Fruit fly (Drosophila melanogaster) whole organism, embryonic: ENCODE measurements around the gene Epp.
A peak's percentile ranks its signal among the peaks of the same experiment; 100 is the strongest.

Source experiments
- CG11093 ChIP-seq: fragments of 200-800 bp; sonication (Bioruptor generic); IDR thresholded peaks from 3 replicates; pipeline ENCODE4 v1.3.6; 2022; ENCODE audit warnings: missing biosample characterization, missing genetic modification characterization
- CG12659 ChIP-seq: fragments of 200-800 bp; sonication (Bioruptor generic); optimal IDR thresholded peaks from 3 replicates; lab custom pipeline; 2017; ENCODE audit warnings: mild to moderate bottlenecking, missing biosample characterization, missing genetic modification reagents, missing genetic modification characterization
- CG14965 ChIP-seq: fragments of 200-800 bp; sonication (Bioruptor generic); optimal IDR thresholded peaks from 2 replicates; lab custom pipeline; 2016; ENCODE audit warnings: missing biosample characterization, missing genetic modification characterization, borderline replicate concordance
- CG15269 ChIP-seq: fragments of 200-800 bp; sonication (Bioruptor generic); optimal IDR thresholded peaks from 2 replicates; lab custom pipeline; 2018; ENCODE audit warnings: missing biosample characterization, mild to moderate bottlenecking, missing genetic modification characterization, moderate library complexity
- CG15514 ChIP-seq: fragments of 200-800 bp; sonication (Bioruptor generic); optimal IDR thresholded peaks from 3 replicates; lab custom pipeline; 2017; ENCODE audit warnings: missing biosample characterization, missing genetic modification characterization, mild to moderate bottlenecking, moderate library complexity, missing genetic modification reagents
- CG15696 ChIP-seq: fragments of 200-800 bp; sonication (Bioruptor generic); optimal IDR thresholded peaks from 2 replicates; lab custom pipeline; 2019; ENCODE audit warnings: missing biosample characterization, mild to moderate bottlenecking, missing genetic modification characterization, moderate library complexity
- CG16863 ChIP-seq: fragments of 200-800 bp; sonication (Bioruptor generic); optimal IDR thresholded peaks from 3 replicates; lab custom pipeline; 2016; ENCODE audit warnings: missing biosample characterization, missing genetic modification characterization
- CG17186 ChIP-seq: fragments of 200-800 bp; sonication (Bioruptor generic); optimal IDR thresholded peaks from 3 replicates; lab custom pipeline; 2017; ENCODE audit warnings: missing biosample characterization, missing genetic modification reagents, missing genetic modification characterization
- CG2120 ChIP-seq: fragments of 200-800 bp; sonication (Bioruptor generic); optimal IDR thresholded peaks from 3 replicates; lab custom pipeline; 2016; ENCODE audit warnings: missing biosample characterization, missing genetic modification characterization
- CG2199 ChIP-seq: fragments of 200-800 bp; sonication (Bioruptor generic); IDR thresholded peaks from 3 replicates; pipeline ENCODE4 v1.3.6; 2022; ENCODE audit warnings: missing biosample characterization, missing genetic modification characterization
- CG2712 ChIP-seq: fragments of 200-800 bp; optimal IDR thresholded peaks from 3 replicates; lab custom pipeline; 2019; ENCODE audit warnings: missing biosample characterization, mild to moderate bottlenecking, missing genetic modification characterization, moderate library complexity
- CG2875 ChIP-seq: fragments of 200-800 bp; sonication (Bioruptor generic); optimal IDR thresholded peaks from 2 replicates; lab custom pipeline; 2017; ENCODE audit warnings: missing biosample characterization, mild to moderate bottlenecking, missing genetic modification characterization, missing genetic modification reagents
- CG31441 ChIP-seq: fragments of 200-800 bp; sonication (Bioruptor generic); IDR thresholded peaks from 2 replicates; pipeline ENCODE4 v1.3.6; 2022; ENCODE audit warnings: missing biosample characterization, missing genetic modification characterization
- CG34376 ChIP-seq: fragments of 200-800 bp; sonication (Bioruptor generic); optimal IDR thresholded peaks from 2 replicates; lab custom pipeline; 2018; ENCODE audit warnings: missing biosample characterization, mild to moderate bottlenecking, missing genetic modification characterization
- CG34422 ChIP-seq: fragments of 200-800 bp; sonication (Bioruptor generic); IDR thresholded peaks from 3 replicates; pipeline ENCODE4 v1.3.6; 2022; ENCODE audit warnings: missing biosample characterization, missing genetic modification characterization
- CG42726 ChIP-seq: fragments of 200-800 bp; sonication (Bioruptor generic); IDR thresholded peaks from 2 replicates; pipeline ENCODE4 v1.3.6; 2022; ENCODE audit warnings: missing biosample characterization, missing genetic modification characterization; ENCODE audit not compliant: partially characterized antibody
- CoRest ChIP-seq: fragments of 200-800 bp; sonication (Bioruptor generic); optimal IDR thresholded peaks from 3 replicates; lab custom pipeline; 2018; ENCODE audit warnings: missing biosample characterization, mild to moderate bottlenecking, missing genetic modification characterization, moderate library complexity
- D ChIP-seq, 2 experiments: fragments of 200-800 bp in 1 of 2; fragments of >200 bp in 1 of 2; sonication (Bioruptor generic) in 1 of 2; optimal IDR thresholded peaks; 2 replicates in 1 of 2; 3 replicates in 1 of 2; lab custom pipeline; 2017; ENCODE audit warnings: mild to moderate bottlenecking in 1 of 2, missing biosample characterization in 1 of 2, missing genetic modification characterization in 1 of 2, missing genetic modification reagents in 1 of 2
- Dfd ChIP-seq, 2 experiments: fragments of >200 bp; optimal IDR thresholded peaks; 2 replicates each; lab custom pipeline; 2017; ENCODE audit warnings: missing biosample characterization in 2 of 2, missing genetic modification characterization in 2 of 2
- E2f2 ChIP-seq: fragments of 200-800 bp; sonication (Bioruptor generic); IDR thresholded peaks from 2 replicates; pipeline ENCODE4 v1.3.6; 2022; ENCODE audit warnings: missing biosample characterization, missing genetic modification characterization
- Ets65A ChIP-seq: fragments of 200-800 bp; sonication (Bioruptor generic); peaks from one replicate; lab custom pipeline; 2016; ENCODE audit warnings: missing biosample characterization, missing genetic modification characterization
- Ets97D ChIP-seq: fragments of 200-800 bp; sonication (Bioruptor generic); optimal IDR thresholded peaks from 3 replicates; lab custom pipeline; 2016; ENCODE audit warnings: missing biosample characterization, missing genetic modification characterization
- HHEX ChIP-seq: fragments of 200-800 bp; sonication (Bioruptor generic); optimal IDR thresholded peaks from 3 replicates; lab custom pipeline; 2017; ENCODE audit warnings: missing biosample characterization, mild to moderate bottlenecking, missing genetic modification characterization, missing genetic modification reagents
- Hr39 ChIP-seq: fragments of >200 bp; optimal IDR thresholded peaks from 2 replicates; lab custom pipeline; 2017
- Med ChIP-seq: fragments of 200-800 bp; sonication (Bioruptor generic); peaks from one replicate; lab custom pipeline; 2016; ENCODE audit warnings: missing biosample characterization, missing genetic modification characterization, mild to moderate bottlenecking, inconsistent platforms, moderate library complexity
- NC2β ChIP-seq: fragments of 200-800 bp; sonication (Bioruptor generic); optimal IDR thresholded peaks from 2 replicates; lab custom pipeline; 2016; ENCODE audit warnings: missing biosample characterization, missing genetic modification characterization
- Nf-YC ChIP-seq: fragments of 200-800 bp; optimal IDR thresholded peaks from 3 replicates; lab custom pipeline; 2019; ENCODE audit warnings: missing biosample characterization, mild to moderate bottlenecking, missing genetic modification characterization, moderate library complexity
- Oli ChIP-seq: fragments of 200-800 bp; sonication (Bioruptor generic); optimal IDR thresholded peaks from 2 replicates; lab custom pipeline; 2018; ENCODE audit warnings: missing biosample characterization, mild to moderate bottlenecking, missing genetic modification characterization, moderate library complexity
- Sry-β ChIP-seq: fragments of 200-800 bp; sonication (Bioruptor generic); optimal IDR thresholded peaks from 2 replicates; lab custom pipeline; 2018; ENCODE audit warnings: missing biosample characterization, mild to moderate bottlenecking, missing genetic modification characterization, moderate library complexity
- amos ChIP-seq: fragments of 200-800 bp; sonication (Bioruptor generic); IDR thresholded peaks from 2 replicates; pipeline ENCODE4 v1.3.6; 2022; ENCODE audit warnings: missing biosample characterization, missing genetic modification characterization; ENCODE audit not compliant: partially characterized antibody
- ap ChIP-seq: fragments of 200-800 bp; sonication (Bioruptor generic); IDR thresholded peaks from 2 replicates; pipeline ENCODE4 v1.3.6; 2022; ENCODE audit warnings: missing biosample characterization, missing genetic modification characterization
- ara ChIP-seq: fragments of 200-800 bp; sonication (Bioruptor generic); IDR thresholded peaks from 2 replicates; pipeline ENCODE4 v1.3.6; 2022; ENCODE audit warnings: missing biosample characterization, missing genetic modification characterization
- crp ChIP-seq, 2 experiments: fragments of 200-800 bp; sonication (Bioruptor generic); optimal IDR thresholded peaks; 2 replicates in 1 of 2; 3 replicates in 1 of 2; lab custom pipeline; 2017; ENCODE audit warnings: missing biosample characterization in 2 of 2, missing genetic modification characterization in 2 of 2, mild to moderate bottlenecking in 1 of 2, moderate library complexity in 1 of 2
- gem ChIP-seq: fragments of 200-800 bp; sonication (Bioruptor generic); optimal IDR thresholded peaks from 2 replicates; lab custom pipeline; 2019; ENCODE audit warnings: missing biosample characterization, mild to moderate bottlenecking, missing genetic modification characterization, moderate library complexity
- kni ChIP-seq: fragments of 200-800 bp; sonication (Bioruptor generic); optimal IDR thresholded peaks from 3 replicates; lab custom pipeline; 2017; ENCODE audit warnings: mild to moderate bottlenecking, missing biosample characterization, missing genetic modification reagents, missing genetic modification characterization
- lilli ChIP-seq: fragments of 200-800 bp; sonication (Bioruptor generic); optimal IDR thresholded peaks from 3 replicates; lab custom pipeline; 2016; ENCODE audit warnings: missing biosample characterization, missing genetic modification characterization
- lola ChIP-seq, 3 experiments: fragments of >200 bp in 2 of 3; fragments of 200-800 bp in 1 of 3; sonication (Bioruptor generic) in 1 of 3; optimal IDR thresholded peaks; 2 replicates each; lab custom pipeline; 2017 to 2019; ENCODE audit warnings: missing biosample characterization in 3 of 3, missing genetic modification characterization in 3 of 3, mild to moderate bottlenecking in 1 of 3, moderate library complexity in 1 of 3
- pfk ChIP-seq: fragments of 200-800 bp; sonication (Bioruptor generic); optimal IDR thresholded peaks from 2 replicates; lab custom pipeline; 2018; ENCODE audit warnings: missing biosample characterization, mild to moderate bottlenecking, missing genetic modification characterization, moderate library complexity
- pho ChIP-seq: fragments of 200-800 bp; sonication (Bioruptor generic); optimal IDR thresholded peaks from 2 replicates; lab custom pipeline; 2016; ENCODE audit warnings: missing biosample characterization, missing genetic modification characterization
- pzg ChIP-seq: fragments of 200-800 bp; sonication (Bioruptor generic); optimal IDR thresholded peaks from 3 replicates; lab custom pipeline; 2018; ENCODE audit warnings: missing biosample characterization, mild to moderate bottlenecking, missing genetic modification characterization, moderate library complexity
- run ChIP-seq: fragments of 200-800 bp; sonication (Bioruptor generic); optimal IDR thresholded peaks from 3 replicates; lab custom pipeline; 2018; ENCODE audit warnings: missing biosample characterization, mild to moderate bottlenecking, missing genetic modification characterization
- sd ChIP-seq: fragments of 200-800 bp; sonication (Bioruptor generic); optimal IDR thresholded peaks from 3 replicates; lab custom pipeline; 2018; ENCODE audit warnings: missing biosample characterization, mild to moderate bottlenecking, missing genetic modification characterization, moderate library complexity
- slp2 ChIP-seq: fragments of 200-800 bp; sonication (Bioruptor generic); optimal IDR thresholded peaks from 2 replicates; lab custom pipeline; 2016; ENCODE audit warnings: missing biosample characterization, missing genetic modification characterization
- sob ChIP-seq: fragments of 200-800 bp; sonication (Bioruptor generic); IDR thresholded peaks from 2 replicates; pipeline ENCODE4 v1.3.6; 2022; ENCODE audit warnings: missing biosample characterization, missing genetic modification characterization
- tin ChIP-seq: fragments of 200-800 bp; sonication (Bioruptor generic); optimal IDR thresholded peaks from 3 replicates; lab custom pipeline; 2016; ENCODE audit warnings: missing biosample characterization, missing genetic modification characterization
- tna ChIP-seq: fragments of 200-800 bp; sonication (Bioruptor generic); IDR thresholded peaks from 2 replicates; pipeline ENCODE4 v1.3.6; 2022; ENCODE audit warnings: missing biosample characterization, missing genetic modification characterization; ENCODE audit not compliant: partially characterized antibody
- trh ChIP-seq: fragments of 200-800 bp; sonication (Bioruptor generic); optimal IDR thresholded peaks from 2 replicates; lab custom pipeline; 2016; ENCODE audit warnings: missing biosample characterization, missing genetic modification characterization
- ttk ChIP-seq: fragments of 200-800 bp; sonication (Bioruptor generic); IDR thresholded peaks from 2 replicates; pipeline ENCODE4 v2.1.2; 2022; ENCODE audit warnings: missing biosample characterization, missing genetic modification characterization

The Epp gene

DNA sequence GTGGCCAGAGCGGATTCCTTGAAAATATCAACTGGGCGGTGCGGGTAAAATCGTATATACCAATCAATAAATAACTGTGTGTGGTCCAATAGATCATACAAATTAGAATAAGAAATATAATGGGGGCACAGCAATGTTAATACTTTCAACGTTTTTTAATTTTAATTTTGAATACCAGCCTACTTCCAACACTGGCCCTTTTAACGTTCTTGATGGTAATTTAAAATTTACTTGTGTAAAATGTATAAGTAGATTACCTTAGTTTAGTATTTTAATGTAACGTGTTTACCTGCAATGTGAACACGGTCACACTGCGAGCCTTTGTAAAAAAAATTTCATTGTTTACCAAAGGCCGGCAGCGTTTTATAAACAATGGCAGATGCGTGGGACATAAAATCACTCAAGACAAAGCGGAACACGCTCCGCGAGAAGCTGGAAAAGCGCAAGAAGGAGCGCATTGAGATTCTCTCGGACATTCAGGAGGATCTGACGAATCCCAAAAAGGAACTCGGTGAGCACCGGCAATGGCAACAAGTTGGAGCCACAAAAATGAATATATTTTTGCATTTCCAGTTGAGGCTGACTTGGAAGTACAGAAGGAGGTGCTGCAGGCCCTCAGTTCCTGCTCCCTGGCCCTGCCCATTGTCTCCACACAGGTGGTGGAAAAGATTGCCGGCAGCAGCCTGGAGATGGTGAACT, 39.3 kb upstream of the Epp start, which contains the start of the genes KrT95D and Mettl3 (continued):
- TF ChIP-seq gem (tag; lab: Kevin White, UChicago) = peak; percentile 32
- TF ChIP-seq Nf-YC (tag; lab: Kevin White, UChicago) = peak; percentile 27
- TF ChIP-seq CoRest = peak; percentile 41
- no peak for TF ChIP-seq NC2β (GFP tag; lab: Kevin White, UChicago)
- no peak for TF ChIP-seq tin (GFP tag; lab: Kevin White, UChicago)
- no peak for TF ChIP-seq ttk (GFP tag; lab: Robert Waterston, UW)
- TF ChIP-seq CG42726 (GFP tag; lab: Robert Waterston, UW) = no peak
- no peak for TF ChIP-seq slp2 (GFP tag; lab: Kevin White, UChicago)
- no peak for TF ChIP-seq CG16863 (GFP tag; lab: Kevin White, UChicago)
- TF ChIP-seq pfk (GFP tag; lab: Kevin White, UChicago) = no peak
- peak; percentile 15 for TF ChIP-seq lilli (GFP tag; lab: Kevin White, UChicago)
- TF ChIP-seq amos (GFP tag; lab: Robert Waterston, UW) = peak; percentile 35
- TF ChIP-seq Sry-β = no peak
- TF ChIP-seq Ets65A (GFP tag; lab: Kevin White, UChicago) = peak; percentile 88
- TF ChIP-seq CG34376 (GFP tag; lab: Kevin White, UChicago) = no peak
- peak; percentile 56 for TF ChIP-seq E2f2 (GFP tag; lab: Robert Waterston, UW)
- peak in 1 of 3 experiments; percentile 19 for TF ChIP-seq lola (GFP tag; optimal IDR thresholded peaks at IDR 0.05; lab: Kevin White, UChicago)
- no peak for TF ChIP-seq Oli (tag; lab: Kevin White, UChicago)
- TF ChIP-seq CG15269 (tag; lab: Kevin White, UChicago) = no peak
- peak; percentile 38 for TF ChIP-seq CG17186 (GFP tag; lab: Kevin White, UChicago)
- TF ChIP-seq trh (GFP tag; lab: Kevin White, UChicago) = no peak
- no peak for TF ChIP-seq HHEX
- peak; percentile 77 for TF ChIP-seq Ets97D
- TF ChIP-seq CG34422 (GFP tag; lab: Robert Waterston, UW) = peak; percentile 77; the same call in 1 of the 3 replicates
- no peak for TF ChIP-seq Dfd (GFP tag; optimal IDR thresholded peaks at IDR 0.05; lab: Kevin White, UChicago)
- no peak for TF ChIP-seq CG2875 (GFP tag; lab: Kevin White, UChicago)
- no peak for TF ChIP-seq Hr39
- TF ChIP-seq CG2199 (GFP tag; lab: Robert Waterston, UW) = 0 out of 3 replicates have a peak, but pooled peaks have one; percentile 21
- no peak for TF ChIP-seq ap (GFP tag; lab: Robert Waterston, UW)
- TF ChIP-seq crp (GFP tag; optimal IDR thresholded peaks at IDR 0.05; lab: Kevin White, UChicago) = no peak
- TF ChIP-seq kni (GFP tag; lab: Kevin White, UChicago) = peak; percentile 11
- TF ChIP-seq Med (GFP tag; lab: Kevin White, UChicago) = peak; percentile 81
- TF ChIP-seq pzg (GFP tag; lab: Kevin White, UChicago) = peak; percentile 80
- TF ChIP-seq CG2712 (tag; lab: Kevin White, UChicago) = peak; percentile 37
- no peak for TF ChIP-seq run
- no peak for TF ChIP-seq CG31441 (GFP tag; lab: Robert Waterston, UW)
- peak; percentile 8 for TF ChIP-seq CG15696
- TF ChIP-seq CG2120 = peak; percentile 30
- 0 out of 2 replicates have a peak, but pooled peaks have one; percentile 47 for TF ChIP-seq sob (GFP tag; lab: Robert Waterston, UW)
- TF ChIP-seq CG14965 = no peak
- TF ChIP-seq sd (tag; lab: Kevin White, UChicago) = peak; percentile 34
- peak; percentile 14 for TF ChIP-seq pho (GFP tag; lab: Kevin White, UChicago)
- no peak for TF ChIP-seq tna (GFP tag; lab: Robert Waterston, UW)
- no peak for TF ChIP-seq D (optimal IDR thresholded peaks at IDR 0.05; lab: Kevin White, UChicago)
- peak; percentile 35 for TF ChIP-seq D (GFP tag; optimal IDR thresholded peaks at IDR 0.05; lab: Kevin White, UChicago)
- peak; percentile 83 for TF ChIP-seq CG12659 (GFP tag; lab: Kevin White, UChicago)
- 0 out of 2 replicates have a peak, but pooled peaks have one; percentile 17 for TF ChIP-seq ara (GFP tag; lab: Robert Waterston, UW)
- no peak for TF ChIP-seq CG11093 (GFP tag; lab: Robert Waterston, UW)
- peak; percentile 59 for TF ChIP-seq CG15514 (GFP tag; lab: Kevin White, UChicago)
